Fruit fly (Drosophila melanogaster): ENCODE measurements around the gene pdgy.

The pdgy gene

DNA sequence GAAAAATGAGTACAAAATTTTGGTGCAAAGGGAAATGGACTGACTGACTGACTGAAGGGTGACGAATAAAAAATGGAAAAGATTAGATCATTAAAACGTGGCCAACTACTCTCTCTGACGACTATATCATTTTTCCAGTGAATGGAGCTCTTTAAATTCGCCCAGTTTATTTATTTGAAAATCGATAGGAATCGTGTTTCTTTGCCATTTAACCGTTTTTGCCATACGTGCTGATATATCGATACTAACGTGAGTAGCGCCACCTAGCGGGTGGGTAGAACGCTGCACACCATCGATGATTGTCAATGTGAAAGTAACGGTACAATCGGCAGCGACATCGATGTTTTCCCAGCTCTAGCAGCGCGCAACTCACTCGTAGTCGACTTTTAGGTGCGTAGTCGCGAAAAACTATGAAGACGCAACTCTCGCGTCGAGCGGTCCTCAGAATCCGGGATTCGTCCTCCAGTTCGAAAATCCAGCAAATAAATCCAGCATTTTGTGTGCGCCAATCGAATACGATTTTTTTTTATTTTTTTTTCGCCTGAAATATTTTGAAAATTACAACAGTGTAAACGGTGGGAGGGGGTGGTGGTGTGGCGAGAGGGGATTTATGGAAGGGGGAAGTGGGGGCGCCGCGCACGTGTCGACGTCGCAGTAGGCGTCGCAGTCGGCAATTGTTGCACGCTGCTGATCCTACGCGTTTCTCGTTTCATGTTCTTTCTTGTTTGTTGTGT is 1.9 kb upstream of the pdgy start, which contains the start of the genes CG9030 and eag (continued):
- peak; percentile 49; the same call in 1 of the 2 replicates for TF ChIP-seq CG9932 (GFP tag; IDR thresholded peaks at IDR 0.05)
- no peak for TF ChIP-seq CG10959 (GFP tag; IDR thresholded peaks at IDR 0.05)
- TF ChIP-seq CG14860 (GFP tag; IDR thresholded peaks at IDR 0.05; ENCODE audit: partially characterized antibody): peak; percentile 75
- no peak for TF ChIP-seq CG12155 (GFP tag; optimal IDR thresholded peaks at IDR 0.05)
- TF ChIP-seq bigmax (GFP tag; optimal IDR thresholded peaks at IDR 0.05): no peak
- no peak for TF ChIP-seq CG3407 (GFP tag; optimal IDR thresholded peaks at IDR 0.05)
- TF ChIP-seq MBD-R2 (GFP tag; IDR thresholded peaks at IDR 0.05): 0 out of 2 replicates have a peak, but pooled peaks have one; percentile 14
- peak; percentile 92 for TF ChIP-seq unc-4 (GFP tag; IDR thresholded peaks at IDR 0.05; ENCODE audit: partially characterized antibody)
- no peak for TF ChIP-seq CG11085 (GFP tag; IDR thresholded peaks at IDR 0.05)
- TF ChIP-seq Dad (GFP tag; optimal IDR thresholded peaks at IDR 0.05): no peak
- peak; percentile 37; the same call in 1 of the 3 replicates for TF ChIP-seq zfh1 (GFP tag; IDR thresholded peaks at IDR 0.05)
- TF ChIP-seq CG6813 (GFP tag; optimal IDR thresholded peaks at IDR 0.05): no peak
- no peak for TF ChIP-seq MESR4 (GFP tag; optimal IDR thresholded peaks at IDR 0.05)
- TF ChIP-seq CG6654 (GFP tag; optimal IDR thresholded peaks at IDR 0.05): no peak
- TF ChIP-seq CG30020 (tag; optimal IDR thresholded peaks at IDR 0.05): no peak
- peak; percentile 32 for TF ChIP-seq CG17186 (GFP tag; optimal IDR thresholded peaks at IDR 0.05)
- no peak for TF ChIP-seq Ada2b (GFP tag; IDR thresholded peaks at IDR 0.05)
- TF ChIP-seq CG7271 (tag; optimal IDR thresholded peaks at IDR 0.05): no peak
- no peak for TF ChIP-seq CG13123 (GFP tag; optimal IDR thresholded peaks at IDR 0.05)
- peak; percentile 2 for TF ChIP-seq caup (GFP tag; optimal IDR thresholded peaks at IDR 0.05; ENCODE audit: severe bottlenecking)
- no peak for TF ChIP-seq aop (GFP tag; IDR thresholded peaks at IDR 0.05)
- no peak for TF ChIP-seq CG14441 (GFP tag; IDR thresholded peaks at IDR 0.05)
- peak; percentile 30 for TF ChIP-seq lilli (GFP tag; optimal IDR thresholded peaks at IDR 0.05)
- peak; percentile 65 for TF ChIP-seq ewg (GFP tag; optimal IDR thresholded peaks at IDR 0.05)
- no peak for TF ChIP-seq chm (GFP tag; IDR thresholded peaks at IDR 0.05)
- TF ChIP-seq pho (GFP tag; optimal IDR thresholded peaks at IDR 0.05): no peak
- no peak for TF ChIP-seq Hr3 (GFP tag; optimal IDR thresholded peaks at IDR 0.05)
- TF ChIP-seq CG7928 (GFP tag; optimal IDR thresholded peaks at IDR 0.05): no peak
- TF ChIP-seq sob (GFP tag; IDR thresholded peaks at IDR 0.05): peak; percentile 48; the same call in 1 of the 2 replicates
- TF ChIP-seq Rfx (GFP tag; IDR thresholded peaks at IDR 0.05): peak; percentile 54
- TF ChIP-seq Doc3 (GFP tag; IDR thresholded peaks at IDR 0.05; ENCODE audit: partially characterized antibody): peak; percentile 84
- TF ChIP-seq Hmr (GFP tag; optimal IDR thresholded peaks at IDR 0.05): peak; percentile 56
- TF ChIP-seq CG31224 (GFP tag; IDR thresholded peaks at IDR 0.05): no peak
- peak; percentile 76 for TF ChIP-seq Lhr (GFP tag; optimal IDR thresholded peaks at IDR 0.05)
- no peak for TF ChIP-seq CG9727 (GFP tag; optimal IDR thresholded peaks at IDR 0.05)
- TF ChIP-seq Trl (optimal IDR thresholded peaks at IDR 0.05): no peak
- TF ChIP-seq Trl (GFP tag; optimal IDR thresholded peaks at IDR 0.05): peak; percentile 34
- no peak for TF ChIP-seq da (GFP tag; optimal IDR thresholded peaks at IDR 0.05)
- TF ChIP-seq nmo (GFP tag; optimal IDR thresholded peaks at IDR 0.05): peak; percentile 24
- TF ChIP-seq Dbx (GFP tag; IDR thresholded peaks at IDR 0.05): 0 out of 3 replicates have a peak, but pooled peaks have one; percentile 16
- peak; percentile 89 for TF ChIP-seq CG16813 (GFP tag; IDR thresholded peaks at IDR 0.05; ENCODE audit: partially characterized antibody)
- no peak for TF ChIP-seq jigr1 (GFP tag; IDR thresholded peaks at IDR 0.05)
- peak; percentile 99 for TF ChIP-seq CG8290 (GFP tag; optimal IDR thresholded peaks at IDR 0.05)
- TF ChIP-seq CG8290 (tag; optimal IDR thresholded peaks at IDR 0.05): peak; percentile 94 to 100
- no peak for TF ChIP-seq CG13296 (GFP tag; optimal IDR thresholded peaks at IDR 0.05)
- no peak for TF ChIP-seq CG6683 (GFP tag; optimal IDR thresholded peaks at IDR 0.05)
- TF ChIP-seq kah (GFP tag; optimal IDR thresholded peaks at IDR 0.05): no peak
- no peak for TF ChIP-seq CG4404 (GFP tag; IDR thresholded peaks at IDR 0.05)
- TF ChIP-seq wek (GFP tag; optimal IDR thresholded peaks at IDR 0.05): no peak

Data from whole organism, embryonic.